Worm (Caenorhabditis elegans): ENCODE results near the gene cpr-4.

- TF ChIP-seq unc-39 (tag; optimal IDR thresholded peaks at IDR 0.05) = no peak
- TF ChIP-seq snpc-4 (tag; optimal IDR thresholded peaks at IDR 0.05) = no peak
- TF ChIP-seq nhr-237 (tag; optimal IDR thresholded peaks at IDR 0.05) = no peak
- TF ChIP-seq tbx-8 (GFP tag; optimal IDR thresholded peaks at IDR 0.05) = no peak
- TF ChIP-seq elt-1 (tag; optimal IDR thresholded peaks at IDR 0.05; ENCODE audit: borderline replicate concordance, insufficient read depth) = no peak
- TF ChIP-seq lsy-2 (tag; optimal IDR thresholded peaks at IDR 0.05) = no peak
- no peak for TF ChIP-seq unc-120 (tag; optimal IDR thresholded peaks at IDR 0.05; ENCODE audit: poor library complexity, severe bottlenecking)
- TF ChIP-seq mab-5 (tag; optimal IDR thresholded peaks at IDR 0.05) = no peak
- no peak for TF ChIP-seq pha-4 (tag; optimal IDR thresholded peaks at IDR 0.05)
- no peak for TF ChIP-seq unc-62 (GFP tag; optimal IDR thresholded peaks at IDR 0.05)
- TF ChIP-seq ham-2 (GFP tag; optimal IDR thresholded peaks at IDR 0.05) = no peak
Measured at ce11 chrV:6614152-6614734, at the start of gene cpr-4.

Measured in whole organism, mixed stage, embryonic.